Worm (Caenorhabditis elegans) whole organism, L1 larva: ENCODE measurements around the gene nifk-1.

ENCODE experiments used
- C34B4.2 ChIP-seq: sonication (generic microtip); optimal IDR thresholded peaks from 2 replicates; lab custom pipeline; 2017; ENCODE audit warnings: mild to moderate bottlenecking, missing genetic modification characterization, missing compliant biosample characterization
- aly-2 ChIP-seq: fragments of 150-350 bp; optimal IDR thresholded peaks from 2 replicates; lab custom pipeline; 2014; ENCODE audit warnings: missing biosample characterization, missing genetic modification characterization
- blmp-1 ChIP-seq: fragments of 150-350 bp; optimal IDR thresholded peaks from 2 replicates; lab custom pipeline; 2014; ENCODE audit warnings: missing biosample characterization, missing genetic modification characterization
- ceh-8 ChIP-seq: fragments of 200-800 bp; sonication (Bioruptor generic); optimal IDR thresholded peaks from 2 replicates; lab custom pipeline; 2018; ENCODE audit warnings: mild to moderate bottlenecking, missing genetic modification characterization, moderate library complexity, missing compliant biosample characterization
- ceh-90 ChIP-seq: sonication (generic microtip); optimal IDR thresholded peaks from 2 replicates; lab custom pipeline; 2016; ENCODE audit warnings: missing genetic modification characterization, missing compliant biosample characterization
- ces-1 ChIP-seq: fragments of 150-350 bp; optimal IDR thresholded peaks from 2 replicates; lab custom pipeline; 2014; ENCODE audit warnings: missing biosample characterization, missing genetic modification reagents, missing genetic modification characterization
- egl-13 ChIP-seq: sonication (generic microtip); optimal IDR thresholded peaks from 2 replicates; lab custom pipeline; 2016; ENCODE audit warnings: missing genotype, missing genetic modification reagents, missing genetic modification characterization, missing compliant biosample characterization
- egl-27 ChIP-seq, 2 experiments: fragments of 150-350 bp in 1 of 2; sonication (generic microtip); optimal IDR thresholded peaks; 3 replicates each; lab custom pipeline; 2017 to 2018; ENCODE audit warnings: missing biosample characterization in 2 of 2, missing genetic modification characterization in 2 of 2, missing genetic modification reagents in 2 of 2
- elt-3 ChIP-seq, 6 experiments: fragments of 150-350 bp in 1 of 6; sonication (generic microtip); optimal IDR thresholded peaks; 2 replicates each; lab custom pipeline; 2017 to 2018; ENCODE audit warnings: missing biosample characterization in 6 of 6, missing genetic modification characterization in 6 of 6, inconsistent platforms in 1 of 6
- ets-5 ChIP-seq: fragments of 200-800 bp; sonication (Bioruptor generic); IDR thresholded peaks from 2 replicates; pipeline ENCODE4 v1.3.6; 2022; ENCODE audit warnings: missing genetic modification characterization, missing compliant biosample characterization
- fkh-4 ChIP-seq: sonication (generic microtip); optimal IDR thresholded peaks from 2 replicates; lab custom pipeline; 2016; ENCODE audit warnings: missing compliant biosample characterization, missing genetic modification characterization, borderline replicate concordance
- grh-1 ChIP-seq: fragments of 200-800 bp; sonication (Bioruptor generic); IDR thresholded peaks from 2 replicates; pipeline ENCODE4 v1.3.6; 2022; ENCODE audit warnings: missing genetic modification reagents, missing genetic modification characterization, missing compliant biosample characterization
- hpl-2 ChIP-seq: fragments of 150-350 bp; optimal IDR thresholded peaks from 2 replicates; lab custom pipeline; 2014; ENCODE audit warnings: missing biosample characterization, missing genetic modification reagents, missing genetic modification characterization
- lin-13 ChIP-seq: fragments of 150-350 bp; optimal IDR thresholded peaks from 2 replicates; lab custom pipeline; 2014; ENCODE audit warnings: missing biosample characterization, missing genetic modification reagents, missing genetic modification characterization
- lin-14 ChIP-seq: fragments of 200-800 bp; sonication (Bioruptor generic); optimal IDR thresholded peaks from 2 replicates; lab custom pipeline; 2018; ENCODE audit warnings: mild to moderate bottlenecking, missing genetic modification characterization, moderate library complexity, missing compliant biosample characterization
- lin-15B ChIP-seq: fragments of 150-350 bp; sonication (generic microtip); optimal IDR thresholded peaks from 3 replicates; lab custom pipeline; 2014; ENCODE audit warnings: missing biosample characterization, missing genetic modification characterization
- lin-35 ChIP-seq, 2 experiments: fragments of 150-350 bp; optimal IDR thresholded peaks; 2 replicates each; lab custom pipeline; 2014; ENCODE audit warnings: missing biosample characterization in 2 of 2, missing genetic modification characterization in 2 of 2, missing genetic modification reagents in 2 of 2
- lir-3 ChIP-seq: sonication (generic microtip); optimal IDR thresholded peaks from 2 replicates; lab custom pipeline; 2016; ENCODE audit warnings: mild to moderate bottlenecking, missing genetic modification characterization, moderate library complexity, missing compliant biosample characterization; ENCODE audit not compliant: poor library complexity
- lsy-2 ChIP-seq, 2 experiments: fragments of 150-350 bp; optimal IDR thresholded peaks; 2 replicates each; lab custom pipeline; 2014; ENCODE audit warnings: missing biosample characterization in 2 of 2, missing genetic modification characterization in 2 of 2
- mab-9 ChIP-seq: fragments of 200-800 bp; sonication (Bioruptor generic); IDR thresholded peaks from 2 replicates; pipeline ENCODE4 v1.3.6; 2022; ENCODE audit warnings: missing genetic modification reagents, missing genetic modification characterization, missing compliant biosample characterization
- mdl-1 ChIP-seq, 2 experiments: fragments of 150-350 bp; optimal IDR thresholded peaks; 2 replicates each; lab custom pipeline; 2014 to 2017; ENCODE audit warnings: missing biosample characterization in 2 of 2, missing genetic modification characterization in 2 of 2, inconsistent platforms in 1 of 2
- nhr-11 ChIP-seq: fragments of 150-350 bp; optimal IDR thresholded peaks from 2 replicates; lab custom pipeline; 2014; ENCODE audit warnings: missing biosample characterization, missing genetic modification characterization
- nhr-12 ChIP-seq: sonication (generic microtip); optimal IDR thresholded peaks from 2 replicates; lab custom pipeline; 2017; ENCODE audit warnings: missing biosample characterization, missing genetic modification characterization
- nhr-19 ChIP-seq: fragments of 200-800 bp; sonication (Bioruptor generic); conservative IDR thresholded peaks from 2 replicates; pipeline ENCODE4 v1.3.6; 2022; ENCODE audit warnings: missing genetic modification characterization, missing compliant biosample characterization
- nhr-20 ChIP-seq: sonication (generic microtip); optimal IDR thresholded peaks from 2 replicates; lab custom pipeline; 2016; ENCODE audit warnings: mild to moderate bottlenecking, missing genetic modification characterization, missing compliant biosample characterization
- nhr-28 ChIP-seq: fragments of 150-350 bp; optimal IDR thresholded peaks from 2 replicates; lab custom pipeline; 2014; ENCODE audit warnings: missing biosample characterization, missing genetic modification characterization
- nhr-47 ChIP-seq: sonication (generic microtip); optimal IDR thresholded peaks from 2 replicates; lab custom pipeline; 2016; ENCODE audit warnings: mild to moderate bottlenecking, missing genetic modification characterization, moderate library complexity, missing compliant biosample characterization
- nhr-77 ChIP-seq: fragments of 150-350 bp; optimal IDR thresholded peaks from 2 replicates; lab custom pipeline; 2014; ENCODE audit warnings: missing biosample characterization, missing genetic modification characterization
- nhr-85 ChIP-seq: sonication (generic microtip); peaks from one replicate; lab custom pipeline; 2016; ENCODE audit warnings: missing genetic modification characterization, inconsistent platforms, missing compliant biosample characterization
- pag-3 ChIP-seq: sonication (generic microtip); optimal IDR thresholded peaks from 2 replicates; lab custom pipeline; 2017; ENCODE audit warnings: missing genetic modification characterization, mild to moderate bottlenecking, missing compliant biosample characterization, antibody characterized with exemption, borderline replicate concordance; ENCODE audit not compliant: insufficient read depth
- pax-3 ChIP-seq: fragments of 200-800 bp; sonication (Bioruptor generic); optimal IDR thresholded peaks from 2 replicates; lab custom pipeline; 2018; ENCODE audit warnings: mild to moderate bottlenecking, missing genetic modification characterization, moderate library complexity, missing compliant biosample characterization
- rnt-1 ChIP-seq: sonication (generic microtip); optimal IDR thresholded peaks from 2 replicates; lab custom pipeline; 2016; ENCODE audit warnings: mild to moderate bottlenecking, missing genetic modification characterization, moderate library complexity, missing compliant biosample characterization
- skn-1 ChIP-seq: fragments of 150-350 bp; optimal IDR thresholded peaks from 2 replicates; lab custom pipeline; 2014; ENCODE audit warnings: missing biosample characterization, missing genetic modification characterization
- snpc-4 ChIP-seq: fragments of 150-350 bp; optimal IDR thresholded peaks from 2 replicates; lab custom pipeline; 2014; ENCODE audit warnings: missing biosample characterization, missing genetic modification characterization
- sox-4 ChIP-seq: sonication (generic microtip); optimal IDR thresholded peaks from 2 replicates; lab custom pipeline; 2016; ENCODE audit warnings: missing genetic modification characterization, missing compliant biosample characterization
- sup-37 ChIP-seq: fragments of 200-800 bp; sonication (Bioruptor generic); optimal IDR thresholded peaks from 2 replicates; lab custom pipeline; 2018; ENCODE audit warnings: mild to moderate bottlenecking, missing genetic modification characterization, missing compliant biosample characterization
- swsn-7 ChIP-seq: sonication (generic microtip); optimal IDR thresholded peaks from 2 replicates; lab custom pipeline; 2016; ENCODE audit warnings: missing genetic modification characterization, missing compliant biosample characterization
- tlp-1 ChIP-seq: fragments of 150-350 bp; optimal IDR thresholded peaks from 2 replicates; lab custom pipeline; 2014; ENCODE audit warnings: missing biosample characterization, missing genetic modification characterization
- unc-86 ChIP-seq: sonication (generic microtip); optimal IDR thresholded peaks from 2 replicates; lab custom pipeline; 2016; ENCODE audit warnings: missing genetic modification characterization, missing compliant biosample characterization
- unc-98 ChIP-seq: fragments of 200-800 bp; sonication (Bioruptor generic); IDR thresholded peaks from 2 replicates; pipeline ENCODE4 v1.3.6; 2022; ENCODE audit warnings: missing genetic modification characterization, missing compliant biosample characterization
- zip-4 ChIP-seq: fragments of 200-800 bp; sonication (Bioruptor generic); optimal IDR thresholded peaks from 2 replicates; lab custom pipeline; 2018; ENCODE audit warnings: mild to moderate bottlenecking, missing genetic modification characterization, moderate library complexity, missing compliant biosample characterization
- ztf-4 ChIP-seq: fragments of 150-350 bp; optimal IDR thresholded peaks from 2 replicates; lab custom pipeline; 2014; ENCODE audit warnings: missing biosample characterization, missing genetic modification characterization

Gene nifk-1

DNA sequence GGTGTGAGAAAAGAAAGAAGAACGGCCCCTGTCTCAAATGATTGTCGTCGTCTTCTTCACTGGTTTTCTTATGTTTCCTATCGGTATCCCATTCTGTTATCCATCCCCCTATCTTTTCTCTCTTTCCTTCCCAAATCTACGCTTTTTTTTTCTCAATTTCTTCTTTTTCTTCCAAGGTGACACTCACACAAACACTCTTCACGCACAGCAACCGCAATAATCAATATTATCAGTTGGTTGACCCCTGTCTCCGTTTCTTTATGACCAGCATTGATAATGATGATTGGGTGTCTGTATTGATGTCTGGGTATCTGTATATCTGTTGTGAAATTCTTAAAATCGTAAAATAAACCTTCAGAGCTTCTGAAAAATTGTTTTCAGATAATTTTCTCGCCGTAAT, 47.7 kb upstream of the nifk-1 start (continued):
- no peak for TF ChIP-seq egl-13 (tag; lab: Kevin White, UChicago)
- TF ChIP-seq C34B4.2 (tag; lab: Kevin White, UChicago) = no peak
- TF ChIP-seq tlp-1 (tag; lab: Kevin White, UChicago) = no peak

DNA sequence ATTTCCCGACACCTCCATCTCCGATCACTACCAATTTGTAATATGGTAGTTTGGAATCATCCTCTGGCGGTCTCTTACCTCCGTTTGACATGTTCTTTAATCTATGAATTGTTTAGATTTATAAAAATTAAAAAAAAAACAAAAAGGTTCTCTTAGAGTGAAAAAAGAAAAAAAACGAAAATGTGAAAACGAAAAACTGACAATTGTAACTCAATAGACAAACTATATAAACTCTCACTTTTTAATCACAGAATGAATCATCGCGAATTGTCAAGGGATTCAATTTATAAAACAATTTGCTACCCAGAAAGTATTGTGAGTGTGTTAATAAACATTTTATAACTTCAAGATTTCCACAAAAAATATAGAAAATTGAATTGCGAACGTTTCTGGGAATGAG, 46.9 kb upstream of the nifk-1 start, which contains the start of gene ras-2:
ras-2 (minus strand) TSS at position 101 of the 400 bp plus-strand sequence.
- no peak for TF ChIP-seq rnt-1 (tag; lab: Kevin White, UChicago)
- TF ChIP-seq, all 84 proteins: peak for 0

DNA sequence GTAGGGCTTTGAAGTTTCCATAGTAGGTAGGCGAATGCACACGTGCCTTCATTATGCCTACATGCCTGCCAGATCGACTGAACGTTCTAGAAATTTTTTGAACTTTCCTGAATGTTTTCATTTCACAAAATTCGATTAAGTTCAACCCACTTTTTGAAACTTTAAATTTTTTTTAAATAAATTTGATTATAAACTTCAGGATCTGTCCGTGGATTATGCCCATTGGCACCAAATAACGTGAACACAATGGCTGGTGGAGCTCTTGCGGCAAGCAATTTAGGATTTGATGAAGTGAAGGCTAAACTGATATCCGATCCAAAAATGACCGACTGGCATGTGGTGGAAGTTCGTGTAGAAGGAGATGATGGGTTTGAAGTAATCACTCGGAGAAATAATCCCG, 42.3 kb upstream of the nifk-1 start, which contains the start of gene F17C8.7:
F17C8.7 (plus strand) TSS at position 301 of the 400 bp plus-strand sequence.
- TF ChIP-seq ces-1 (no peak), tlp-1 (tag; lab: Kevin White, UChicago) (no peak), nhr-85 (no peak), elt-3 (tag; optimal IDR thresholded peaks at IDR 0.05; lab: Kevin White, UChicago) (no peak), lin-35 (GFP tag; optimal IDR thresholded peaks at IDR 0.05; lab: Kevin White, UChicago) (no peak), nhr-12 (no peak), zip-4 (no peak), ztf-4 (tag; lab: Kevin White, UChicago) (no peak)

DNA sequence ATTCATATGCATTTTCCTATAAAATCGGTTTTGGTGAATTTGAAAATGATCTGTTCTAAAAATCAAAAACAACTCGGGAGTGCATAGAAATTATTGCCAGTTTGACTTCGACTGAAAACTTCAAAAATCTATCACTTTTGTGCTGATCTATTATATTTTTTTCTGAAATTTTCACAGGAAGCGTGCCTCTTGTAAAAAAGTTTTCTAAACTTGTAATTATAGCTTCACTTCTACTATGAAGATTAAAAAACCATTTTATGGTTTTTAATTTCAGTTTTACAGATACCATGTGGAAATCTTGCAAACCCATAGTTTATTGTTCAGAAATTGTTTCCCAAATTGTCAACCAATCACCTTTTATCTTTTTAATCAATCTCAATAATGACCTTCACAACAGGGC, 40.9 kb upstream of the nifk-1 start, which contains the start of gene F17C8.9:
F17C8.9 (plus strand) TSS at position 301 of the 400 bp plus-strand sequence.
- no peak for TF ChIP-seq swsn-7
- no peak for TF ChIP-seq aly-2 (tag; lab: Kevin White, UChicago)
- no peak for TF ChIP-seq lir-3 (tag; lab: Kevin White, UChicago)
- no peak for TF ChIP-seq nhr-11
- TF ChIP-seq hpl-2 (GFP tag; lab: Kevin White, UChicago) = no peak
- TF ChIP-seq tlp-1 (tag; lab: Kevin White, UChicago) = no peak

DNA sequence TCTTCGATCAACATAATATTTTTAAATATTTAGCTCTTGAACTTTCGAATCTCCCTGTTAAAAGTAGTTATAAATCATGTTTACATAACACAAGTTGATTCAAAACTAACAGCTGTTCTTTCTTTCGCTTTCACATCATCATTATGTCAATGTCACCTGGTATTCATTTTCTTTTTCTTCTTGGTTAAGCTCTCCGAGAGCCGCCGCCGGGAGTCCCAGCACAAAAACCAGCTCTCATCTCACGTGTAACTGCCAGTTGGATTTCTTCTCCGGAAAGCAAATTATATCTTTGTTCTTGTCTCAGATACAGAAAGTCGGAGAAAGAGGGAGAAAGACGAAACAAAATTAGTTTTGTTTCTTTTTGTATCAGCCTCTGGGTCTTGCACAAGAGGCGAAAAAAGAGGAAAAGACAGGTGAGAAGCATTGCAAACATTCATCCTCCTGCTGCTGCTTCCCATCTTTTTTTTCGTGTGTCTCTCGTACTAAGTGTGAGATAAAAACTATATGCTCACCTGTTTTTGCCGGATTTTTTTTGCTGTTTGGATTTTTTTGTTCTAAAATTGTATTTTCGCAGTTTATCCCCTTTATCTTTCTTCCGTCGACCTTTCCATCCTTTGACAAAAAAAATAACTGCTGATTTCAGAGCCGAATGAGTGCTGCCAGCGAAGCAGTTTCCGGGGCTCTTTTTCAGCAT, 38.3 kb upstream of the nifk-1 start, which contains the start of gene F17C8.3:
F17C8.3 (plus strand) TSS at position 644 of the 694 bp plus-strand sequence.
- TF ChIP-seq pax-3 (tag; lab: Kevin White, UChicago) = no peak
- no peak for TF ChIP-seq lin-13
- peak; percentile 32 for TF ChIP-seq swsn-7
- peak; percentile 51 for TF ChIP-seq fkh-4
- peak; percentile 14 for TF ChIP-seq nhr-47 (tag; lab: Kevin White, UChicago)
- TF ChIP-seq C34B4.2 (tag; lab: Kevin White, UChicago) = no peak
- no peak for TF ChIP-seq nhr-11
- no peak for TF ChIP-seq snpc-4 (tag; lab: Kevin White, UChicago)
- TF ChIP-seq grh-1 = no peak
- no peak for TF ChIP-seq hpl-2 (GFP tag; lab: Kevin White, UChicago)
- TF ChIP-seq nhr-12 = no peak
- TF ChIP-seq ztf-4 (tag; lab: Kevin White, UChicago) = no peak
- TF ChIP-seq nhr-19 (GFP tag; lab: Robert Waterston, UW) = peak; percentile 50
- no peak for TF ChIP-seq skn-1 (tag; lab: Kevin White, UChicago)
- TF ChIP-seq nhr-28 (tag; lab: Kevin White, UChicago) = no peak
- TF ChIP-seq lin-14 (GFP tag; lab: Kevin White, UChicago) = peak; percentile 83
- peak in 1 of 2 experiments; percentile 19 for TF ChIP-seq mdl-1 (tag; optimal IDR thresholded peaks at IDR 0.05; lab: Kevin White, UChicago)
- TF ChIP-seq blmp-1 (tag; lab: Kevin White, UChicago) = no peak
- peak; percentile 54 to 70 for TF ChIP-seq lsy-2 (tag; optimal IDR thresholded peaks at IDR 0.05; lab: Kevin White, UChicago)
- no peak for TF ChIP-seq sox-4 (tag; lab: Kevin White, UChicago)
- TF ChIP-seq mab-9 (GFP tag; lab: Robert Waterston, UW) = no peak
- TF ChIP-seq nhr-77 (tag; lab: Kevin White, UChicago) = no peak
- no peak for TF ChIP-seq lir-3 (tag; lab: Kevin White, UChicago)
- TF ChIP-seq ets-5 (GFP tag; lab: Robert Waterston, UW) = no peak
- TF ChIP-seq pag-3 (tag; lab: Kevin White, UChicago) = peak; percentile 32
- TF ChIP-seq lin-15B = no peak
- peak; percentile 30 for TF ChIP-seq nhr-20
- no peak for TF ChIP-seq ceh-90 (tag; lab: Kevin White, UChicago)
- no peak for TF ChIP-seq unc-86 (tag; lab: Kevin White, UChicago)
- TF ChIP-seq sup-37 (GFP tag; lab: Kevin White, UChicago) = no peak
- TF ChIP-seq ceh-8 (GFP tag; lab: Kevin White, UChicago) = no peak
- TF ChIP-seq egl-27 (tag; optimal IDR thresholded peaks at IDR 0.05; lab: Kevin White, UChicago) = no peak
- no peak for TF ChIP-seq unc-98
